Worm (Caenorhabditis elegans): ENCODE measurements around the gene ttr-46.

ce11 chrV:9906115-9906514 is 44.9 kb upstream of the ttr-46 start, which contains the start of gene fipr-11:
- TF ChIP-seq egl-27 (tag; optimal IDR thresholded peaks at IDR 0.05) (no peak), sea-2 (GFP tag; optimal IDR thresholded peaks at IDR 0.05) (no peak)

Data from whole organism, L3 larva.